Fruit fly (Drosophila melanogaster): ENCODE measurements around the gene Polr3C.

The Polr3C gene

DNA sequence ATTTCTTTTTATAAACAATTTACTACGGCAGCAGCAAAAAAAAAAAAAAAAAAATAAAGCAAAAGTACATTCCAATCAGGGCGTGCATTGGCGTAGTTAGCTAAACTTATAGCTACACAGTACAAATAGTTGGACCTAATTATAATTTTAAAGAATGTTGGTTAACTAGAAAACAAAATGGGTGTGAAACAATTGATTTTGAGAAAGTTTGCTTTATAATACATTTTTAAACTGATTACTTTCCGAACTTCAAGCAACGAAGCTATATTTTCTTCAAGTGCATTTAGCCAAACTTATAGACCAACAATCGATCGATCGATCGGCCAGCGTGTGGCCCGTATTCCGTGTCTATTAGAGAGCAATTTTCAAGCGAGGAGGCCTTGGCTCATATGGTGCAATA is 8.8 kb upstream of the Polr3C start (continued):
- TF ChIP-seq Optix (GFP tag; IDR thresholded peaks at IDR 0.05), result no peak
- TF ChIP-seq CG43689 (GFP tag; IDR thresholded peaks at IDR 0.05), result no peak
- no peak for TF ChIP-seq CG3847 (GFP tag; IDR thresholded peaks at IDR 0.05)
- TF ChIP-seq CG3281 (GFP tag; optimal IDR thresholded peaks at IDR 0.05), result peak; percentile 14
- TF ChIP-seq pnt (GFP tag; optimal IDR thresholded peaks at IDR 0.05), result no peak
- TF ChIP-seq ara (GFP tag; IDR thresholded peaks at IDR 0.05), result no peak
- no peak for TF ChIP-seq ewg (GFP tag; optimal IDR thresholded peaks at IDR 0.05)
- no peak for TF ChIP-seq CG30020 (tag; optimal IDR thresholded peaks at IDR 0.05)
- no peak for TF ChIP-seq ash1 (GFP tag; optimal IDR thresholded peaks at IDR 0.05)
- no peak for TF ChIP-seq CG31365 (tag; optimal IDR thresholded peaks at IDR 0.05)
- TF ChIP-seq ssp (GFP tag; IDR thresholded peaks at IDR 0.05), result no peak
- no peak for TF ChIP-seq stwl (tag; optimal IDR thresholded peaks at IDR 0.05)
- TF ChIP-seq caup (GFP tag; optimal IDR thresholded peaks at IDR 0.05; ENCODE audit: severe bottlenecking), result no peak
- no peak for TF ChIP-seq Hmx (GFP tag; optimal IDR thresholded peaks at IDR 0.05)
- peak; percentile 16 for TF ChIP-seq CG8388 (GFP tag; optimal IDR thresholded peaks at IDR 0.05)
- TF ChIP-seq CG18262 (tag; optimal IDR thresholded peaks at IDR 0.05), result no peak
- TF ChIP-seq kni (GFP tag; optimal IDR thresholded peaks at IDR 0.05), result no peak
- TF ChIP-seq Ssrp (tag; optimal IDR thresholded peaks at IDR 0.05), result peak; percentile 4
- TF ChIP-seq klu (GFP tag; IDR thresholded peaks at IDR 0.05), result no peak
- peak; percentile 25 for TF ChIP-seq CG16863 (GFP tag; optimal IDR thresholded peaks at IDR 0.05)
- no peak for TF ChIP-seq CG17568 (GFP tag; optimal IDR thresholded peaks at IDR 0.05)
- no peak for TF ChIP-seq Dll (GFP tag; IDR thresholded peaks at IDR 0.05; ENCODE audit: partially characterized antibody)
- peak; percentile 5 for TF ChIP-seq CG8924 (tag; optimal IDR thresholded peaks at IDR 0.05)
- no peak for TF ChIP-seq zen2 (GFP tag; IDR thresholded peaks at IDR 0.05; ENCODE audit: partially characterized antibody)
- TF ChIP-seq CG16779 (GFP tag; IDR thresholded peaks at IDR 0.05), result no peak
- no peak for TF ChIP-seq nerfin-1 (tag; optimal IDR thresholded peaks at IDR 0.05)
- TF ChIP-seq slbo (GFP tag; IDR thresholded peaks at IDR 0.05), result peak; percentile 40; the same call in 1 of the 2 replicates
- no peak for TF ChIP-seq tup (GFP tag; optimal IDR thresholded peaks at IDR 0.05)
- TF ChIP-seq CG8765 (GFP tag; IDR thresholded peaks at IDR 0.05), result no peak
- no peak for TF ChIP-seq crc (GFP tag; optimal IDR thresholded peaks at IDR 0.05)
- TF ChIP-seq CG7556 (GFP tag; optimal IDR thresholded peaks at IDR 0.05), result peak; percentile 4
- TF ChIP-seq CG13424 (tag; optimal IDR thresholded peaks at IDR 0.05), result peak; percentile 51
- TF ChIP-seq croc (GFP tag; conservative IDR thresholded peaks at IDR 0.05), result no peak
- no peak for TF ChIP-seq aop (GFP tag; IDR thresholded peaks at IDR 0.05)
- TF ChIP-seq CG9215 (GFP tag; IDR thresholded peaks at IDR 0.05), result no peak
- no peak for TF ChIP-seq E2f1 (GFP tag; IDR thresholded peaks at IDR 0.05)
- TF ChIP-seq CG8944 (GFP tag; optimal IDR thresholded peaks at IDR 0.05), result no peak
- no peak for TF ChIP-seq al (GFP tag; IDR thresholded peaks at IDR 0.05)
- TF ChIP-seq CG10274 (GFP tag; optimal IDR thresholded peaks at IDR 0.05), result no peak
- TF ChIP-seq vvl (GFP tag; IDR thresholded peaks at IDR 0.05), result peak; percentile 26; the same call in 1 of the 2 replicates
- TF ChIP-seq salm (tag; optimal IDR thresholded peaks at IDR 0.05), result no peak
- no peak for TF ChIP-seq abd-A (tag; optimal IDR thresholded peaks at IDR 0.05)
- no peak for TF ChIP-seq Dref (GFP tag; IDR thresholded peaks at IDR 0.05)
- TF ChIP-seq CG10543 (GFP tag; optimal IDR thresholded peaks at IDR 0.05), result no peak
- TF ChIP-seq HmgD (GFP tag; optimal IDR thresholded peaks at IDR 0.05), result no peak
- no peak for TF ChIP-seq CG4854 (GFP tag; optimal IDR thresholded peaks at IDR 0.05)
- TF ChIP-seq CG3995 (GFP tag; optimal IDR thresholded peaks at IDR 0.05), result no peak
- no peak for TF ChIP-seq CG17361 (GFP tag; IDR thresholded peaks at IDR 0.05)
- TF ChIP-seq tin (GFP tag; optimal IDR thresholded peaks at IDR 0.05), result peak; percentile 19
- TF ChIP-seq HLHmδ (GFP tag; optimal IDR thresholded peaks at IDR 0.05), result no peak
- TF ChIP-seq shn (GFP tag; optimal IDR thresholded peaks at IDR 0.05), result no peak
- TF ChIP-seq twi (tag; optimal IDR thresholded peaks at IDR 0.05), result no peak
